Fruit fly (Drosophila melanogaster): ENCODE data around the gene CG42591.
A peak's percentile ranks its signal among the peaks of the same experiment; 100 is the strongest.

dm6 chr3L:8028493-8029193, 41.1 kb downstream of the CG42591 start:
- no peak for TF ChIP-seq Pif1B (GFP tag; optimal IDR thresholded peaks at IDR 0.05)
- TF ChIP-seq CG12605 (GFP tag; IDR thresholded peaks at IDR 0.05), result no peak
- TF ChIP-seq gl (tag; optimal IDR thresholded peaks at IDR 0.05), result no peak
- no peak for TF ChIP-seq EcR (GFP tag; optimal IDR thresholded peaks at IDR 0.05)
- no peak for TF ChIP-seq Snoo (tag; optimal IDR thresholded peaks at IDR 0.05)
- no peak for TF ChIP-seq CG15710 (tag; optimal IDR thresholded peaks at IDR 0.05)
- TF ChIP-seq CG32121 (GFP tag; IDR thresholded peaks at IDR 0.05), result no peak
- TF ChIP-seq CG4496 (GFP tag; IDR thresholded peaks at IDR 0.05), result 0 out of 3 replicates have a peak, but pooled peaks have one; percentile 15
- TF ChIP-seq CG9948 (tag; optimal IDR thresholded peaks at IDR 0.05), result no peak
- no peak for TF ChIP-seq CG10348 (GFP tag; IDR thresholded peaks at IDR 0.05)
- TF ChIP-seq CG17806 (tag; optimal IDR thresholded peaks at IDR 0.05), result no peak

All from whole organism, pupa.